Fruit fly (Drosophila melanogaster) whole organism, prepupa: Measurements from ENCODE around the gene Pyroxd1.
A peak's percentile ranks its signal among the peaks of the same experiment; 100 is the strongest.

Experiments
- Blimp-1 ChIP-seq: fragments of 200-800 bp; sonication (Bioruptor generic); optimal IDR thresholded peaks from 3 replicates; lab custom pipeline; 2017; ENCODE audit warnings: missing biosample characterization, missing genetic modification characterization, mild to moderate bottlenecking, moderate library complexity, missing genetic modification reagents
- CG11294 ChIP-seq: fragments of 200-800 bp; sonication (Bioruptor generic); IDR thresholded peaks from 2 replicates; pipeline ENCODE4 v1.3.6; 2022; ENCODE audit warnings: missing biosample characterization, missing genetic modification characterization
- CG11902 ChIP-seq: fragments of 200-800 bp; sonication (Bioruptor generic); optimal IDR thresholded peaks from 3 replicates; lab custom pipeline; 2016; ENCODE audit warnings: missing biosample characterization, missing genetic modification characterization
- CG15336 ChIP-seq: fragments of 200-800 bp; sonication (Bioruptor generic); IDR thresholded peaks from 2 replicates; pipeline ENCODE4 v1.3.6; 2022; ENCODE audit warnings: missing biosample characterization, missing genetic modification characterization
- CG1621 ChIP-seq: fragments of 200-800 bp; sonication (Bioruptor generic); optimal IDR thresholded peaks from 3 replicates; lab custom pipeline; 2018; ENCODE audit warnings: missing biosample characterization, mild to moderate bottlenecking, missing genetic modification characterization
- CG3032 ChIP-seq: fragments of 200-800 bp; optimal IDR thresholded peaks from 2 replicates; lab custom pipeline; 2019; ENCODE audit warnings: missing biosample characterization, mild to moderate bottlenecking, missing genetic modification characterization, moderate library complexity
- CG32006 ChIP-seq: fragments of 200-800 bp; sonication (Bioruptor generic); optimal IDR thresholded peaks from 3 replicates; lab custom pipeline; 2017; ENCODE audit warnings: missing biosample characterization, mild to moderate bottlenecking, missing genetic modification characterization
- CG34406 ChIP-seq: fragments of 200-800 bp; sonication (Bioruptor generic); optimal IDR thresholded peaks from 3 replicates; lab custom pipeline; 2016; ENCODE audit warnings: missing biosample characterization, missing genetic modification characterization
- CG6163 ChIP-seq: fragments of 200-800 bp; sonication (Bioruptor generic); IDR thresholded peaks from 3 replicates; pipeline ENCODE4 v1.3.6; 2022; ENCODE audit warnings: missing biosample characterization, missing genetic modification characterization
- CG6276 ChIP-seq: fragments of 200-800 bp; sonication (Bioruptor generic); optimal IDR thresholded peaks from 2 replicates; lab custom pipeline; 2017; ENCODE audit warnings: missing biosample characterization, mild to moderate bottlenecking, missing genetic modification characterization
- CG6808 ChIP-seq: fragments of 200-800 bp; sonication (Bioruptor generic); optimal IDR thresholded peaks from 3 replicates; lab custom pipeline; 2017; ENCODE audit warnings: missing biosample characterization, missing genetic modification characterization, mild to moderate bottlenecking, moderate library complexity, missing genetic modification reagents
- CG6854 ChIP-seq: fragments of 200-800 bp; sonication (Bioruptor generic); optimal IDR thresholded peaks from 2 replicates; lab custom pipeline; 2017; ENCODE audit warnings: missing biosample characterization, mild to moderate bottlenecking, missing genetic modification characterization
- CG7368 ChIP-seq: fragments of 200-800 bp; sonication (Bioruptor generic); optimal IDR thresholded peaks from 3 replicates; lab custom pipeline; 2016; ENCODE audit warnings: missing biosample characterization, missing genetic modification characterization
- CG8319 ChIP-seq: fragments of 200-800 bp; sonication (Bioruptor generic); optimal IDR thresholded peaks from 3 replicates; lab custom pipeline; 2016; ENCODE audit warnings: missing biosample characterization, missing genetic modification characterization
- CG8632 ChIP-seq: fragments of 200-800 bp; sonication (Bioruptor generic); optimal IDR thresholded peaks from 3 replicates; lab custom pipeline; 2016; ENCODE audit warnings: missing biosample characterization, missing genetic modification characterization
- Eip78C ChIP-seq: fragments of 200-800 bp; sonication (Bioruptor generic); peaks from one replicate; lab custom pipeline; 2016; ENCODE audit warnings: missing biosample characterization, missing genetic modification characterization
- Eip93F ChIP-seq: fragments of 200-800 bp; sonication (Bioruptor generic); optimal IDR thresholded peaks from 2 replicates; lab custom pipeline; 2016; ENCODE audit warnings: missing biosample characterization, mild to moderate bottlenecking, missing genetic modification characterization
- Ets21C ChIP-seq: fragments of 200-800 bp; sonication (Bioruptor generic); optimal IDR thresholded peaks from 3 replicates; lab custom pipeline; 2016; ENCODE audit warnings: missing biosample characterization, missing genetic modification characterization
- Ets96B ChIP-seq: fragments of 200-800 bp; optimal IDR thresholded peaks from 2 replicates; lab custom pipeline; 2019; ENCODE audit warnings: missing biosample characterization, mild to moderate bottlenecking, missing genetic modification characterization, moderate library complexity
- Gug ChIP-seq: fragments of 200-800 bp; sonication (Bioruptor generic); IDR thresholded peaks from 2 replicates; pipeline ENCODE4 v1.3.6; 2022; ENCODE audit warnings: missing biosample characterization, missing genetic modification characterization
- Hr38 ChIP-seq: sonication (Bioruptor generic); optimal IDR thresholded peaks from 2 replicates; lab custom pipeline; 2016; ENCODE audit warnings: missing biosample characterization, missing genetic modification characterization
- Hr39 ChIP-seq: fragments of 200-800 bp; sonication (Bioruptor generic); optimal IDR thresholded peaks from 2 replicates; lab custom pipeline; 2016; ENCODE audit warnings: missing biosample characterization, missing genetic modification characterization
- Hr4 ChIP-seq: fragments of 200-800 bp; sonication (Bioruptor generic); optimal IDR thresholded peaks from 3 replicates; lab custom pipeline; 2016; ENCODE audit warnings: missing biosample characterization, missing genetic modification characterization
- Met ChIP-seq: fragments of 200-800 bp; sonication (Bioruptor generic); optimal IDR thresholded peaks from 3 replicates; lab custom pipeline; 2016; ENCODE audit warnings: missing biosample characterization, missing genetic modification characterization
- OdsH ChIP-seq: fragments of 200-800 bp; sonication (Bioruptor generic); optimal IDR thresholded peaks from 3 replicates; lab custom pipeline; 2016; ENCODE audit warnings: missing biosample characterization, missing genetic modification characterization
- Smox ChIP-seq: fragments of 200-800 bp; sonication (Bioruptor generic); optimal IDR thresholded peaks from 3 replicates; lab custom pipeline; 2016; ENCODE audit warnings: missing biosample characterization, missing genetic modification characterization
- Sox102F ChIP-seq: fragments of 200-800 bp; sonication (Bioruptor generic); optimal IDR thresholded peaks from 2 replicates; lab custom pipeline; 2016; ENCODE audit warnings: missing biosample characterization, mild to moderate bottlenecking, missing genetic modification characterization
- Sox14 ChIP-seq: fragments of 200-800 bp; sonication (Bioruptor generic); optimal IDR thresholded peaks from 3 replicates; lab custom pipeline; 2016; ENCODE audit warnings: missing biosample characterization, missing genetic modification characterization
- Sox15 ChIP-seq: fragments of 200-800 bp; sonication (Bioruptor generic); optimal IDR thresholded peaks from 3 replicates; lab custom pipeline; 2016; ENCODE audit warnings: missing biosample characterization, missing genetic modification characterization
- cyc ChIP-seq: fragments of 200-800 bp; sonication (Bioruptor generic); optimal IDR thresholded peaks from 3 replicates; lab custom pipeline; 2016; ENCODE audit warnings: missing biosample characterization, missing genetic modification characterization
- dac ChIP-seq: fragments of 200-800 bp; sonication (Bioruptor generic); optimal IDR thresholded peaks from 2 replicates; lab custom pipeline; 2017; ENCODE audit warnings: missing biosample characterization, mild to moderate bottlenecking, missing genetic modification characterization
- dsx ChIP-seq: fragments of 200-800 bp; optimal IDR thresholded peaks from 3 replicates; lab custom pipeline; 2019; ENCODE audit warnings: missing biosample characterization, mild to moderate bottlenecking, missing genetic modification characterization, moderate library complexity; ENCODE audit not compliant: poor library complexity, severe bottlenecking
- fkh ChIP-seq: fragments of 200-800 bp; sonication (Bioruptor generic); optimal IDR thresholded peaks from 3 replicates; lab custom pipeline; 2017; ENCODE audit warnings: missing biosample characterization, mild to moderate bottlenecking, missing genetic modification characterization, moderate library complexity
- lz ChIP-seq: fragments of 200-800 bp; sonication (Bioruptor generic); optimal IDR thresholded peaks from 3 replicates; lab custom pipeline; 2016; ENCODE audit warnings: missing biosample characterization, missing genetic modification characterization
- net ChIP-seq: fragments of 200-800 bp; sonication (Bioruptor generic); optimal IDR thresholded peaks from 3 replicates; lab custom pipeline; 2016; ENCODE audit warnings: missing biosample characterization, missing genetic modification characterization
- pdm3 ChIP-seq: fragments of 200-800 bp; sonication (Bioruptor generic); optimal IDR thresholded peaks from 3 replicates; lab custom pipeline; 2016; ENCODE audit warnings: missing biosample characterization, missing genetic modification characterization
- spab ChIP-seq: fragments of 200-800 bp; sonication (Bioruptor generic); optimal IDR thresholded peaks from 2 replicates; lab custom pipeline; 2017; ENCODE audit warnings: missing biosample characterization, mild to moderate bottlenecking, missing genetic modification characterization, missing genetic modification reagents
- ss ChIP-seq, 2 experiments: fragments of 200-800 bp; sonication (Bioruptor generic); optimal IDR thresholded peaks; 2 replicates in 1 of 2; 3 replicates in 1 of 2; lab custom pipeline; 2017 to 2018; ENCODE audit warnings: mild to moderate bottlenecking in 2 of 2, missing biosample characterization in 2 of 2, missing genetic modification characterization in 2 of 2, moderate library complexity in 1 of 2
- svp ChIP-seq: fragments of 200-800 bp; sonication (Bioruptor generic); peaks from one replicate; lab custom pipeline; 2016; ENCODE audit warnings: missing biosample characterization, missing genetic modification characterization
- topi ChIP-seq: fragments of 200-800 bp; sonication (Bioruptor generic); optimal IDR thresholded peaks from 3 replicates; lab custom pipeline; 2016; ENCODE audit warnings: missing biosample characterization, missing genetic modification characterization
- vri ChIP-seq: fragments of 200-800 bp; sonication (Bioruptor generic); optimal IDR thresholded peaks from 3 replicates; lab custom pipeline; 2016; ENCODE audit warnings: missing biosample characterization, mild to moderate bottlenecking, missing genetic modification characterization

Pyroxd1 gene

DNA sequence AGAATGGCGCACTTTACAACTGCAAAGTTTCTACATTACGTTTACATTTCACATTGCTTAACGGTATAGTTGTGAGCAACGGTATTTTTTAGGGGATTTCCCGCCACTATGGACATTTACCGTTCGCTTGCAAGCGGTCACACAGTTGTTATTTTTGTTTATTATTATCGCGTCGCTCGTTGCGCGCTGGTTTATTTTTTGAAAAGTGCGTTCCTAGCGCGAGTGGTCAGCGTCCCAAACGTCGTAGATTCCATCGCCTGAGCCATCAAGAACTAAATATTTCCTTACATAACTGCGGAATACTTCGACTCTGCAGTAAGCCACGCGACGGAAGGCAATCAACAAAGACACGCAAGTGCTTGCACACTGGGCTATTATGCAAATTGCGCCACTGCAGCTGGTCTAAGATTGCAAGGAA lies 25.0 kb upstream of the Pyroxd1 start, which contains the start of gene bwa (continued):
- TF ChIP-seq Hr4 (GFP tag; lab: Kevin White, UChicago) (no peak), Ets96B (tag; lab: Kevin White, UChicago) (no peak), Hr39 (GFP tag; lab: Kevin White, UChicago) (no peak), Sox102F (no peak), CG6276 (GFP tag; lab: Kevin White, UChicago) (no peak), OdsH (GFP tag; lab: Kevin White, UChicago) (no peak), topi (no peak), Gug (GFP tag; lab: Robert Waterston, UW) (no peak), vri (no peak), Smox (GFP tag; lab: Kevin White, UChicago) (no peak), CG6854 (GFP tag; lab: Kevin White, UChicago) (peak; percentile 0), Eip78C (GFP tag; lab: Kevin White, UChicago) (peak; percentile 74), CG8319 (GFP tag; lab: Kevin White, UChicago) (no peak), CG7368 (GFP tag; lab: Kevin White, UChicago) (no peak), CG11902 (GFP tag; lab: Kevin White, UChicago) (no peak), Hr38 (GFP tag; lab: Kevin White, UChicago) (no peak), Blimp-1 (GFP tag; lab: Kevin White, UChicago) (no peak), CG8632 (no peak), CG6808 (GFP tag; lab: Kevin White, UChicago) (no peak), Met (GFP tag; lab: Kevin White, UChicago) (no peak), cyc (no peak), Sox14 (GFP tag; lab: Kevin White, UChicago) (peak; percentile 45), ss (GFP tag; optimal IDR thresholded peaks at IDR 0.05; lab: Kevin White, UChicago) (peak; percentile 43 to 52), CG6163 (GFP tag; lab: Robert Waterston, UW) (no peak), fkh (GFP tag; lab: Kevin White, UChicago) (peak; percentile 47)

- TF ChIP-seq lz (GFP tag; lab: Kevin White, UChicago) (no peak), Sox15 (GFP tag; lab: Kevin White, UChicago) (no peak), OdsH (GFP tag; lab: Kevin White, UChicago) (no peak), fkh (GFP tag; lab: Kevin White, UChicago) (no peak), Ets21C (GFP tag; lab: Kevin White, UChicago) (no peak), CG11902 (GFP tag; lab: Kevin White, UChicago) (no peak), pdm3 (GFP tag; lab: Kevin White, UChicago) (no peak), Eip78C (GFP tag; lab: Kevin White, UChicago) (peak; percentile 7), CG1621 (tag; lab: Kevin White, UChicago) (no peak), CG6854 (GFP tag; lab: Kevin White, UChicago) (no peak), CG6808 (GFP tag; lab: Kevin White, UChicago) (no peak), Eip93F (GFP tag; lab: Kevin White, UChicago) (peak; percentile 6), CG6163 (GFP tag; lab: Robert Waterston, UW) (0 out of 3 replicates have a peak, but pooled peaks have one; percentile 6), CG32006 (no peak), Sox14 (GFP tag; lab: Kevin White, UChicago) (peak; percentile 4), CG3032 (tag; lab: Kevin White, UChicago) (no peak), CG11294 (GFP tag; lab: Robert Waterston, UW) (no peak), CG8319 (GFP tag; lab: Kevin White, UChicago) (no peak), CG15336 (GFP tag; lab: Robert Waterston, UW) (no peak), dac (GFP tag; lab: Kevin White, UChicago) (no peak), vri (peak; percentile 51), dsx (GFP tag; lab: Kevin White, UChicago) (peak; percentile 34), svp (GFP tag; lab: Kevin White, UChicago) (no peak), CG6276 (GFP tag; lab: Kevin White, UChicago) (no peak), net (GFP tag; lab: Kevin White, UChicago) (no peak), CG34406 (no peak), spab (GFP tag; lab: Kevin White, UChicago) (no peak)
These were observed 23.3 kb upstream of the Pyroxd1 start for dm6 chr2L:20067928-20068327.
